Fruit fly (Drosophila melanogaster): ENCODE results near the gene eg.

eg gene

DNA sequence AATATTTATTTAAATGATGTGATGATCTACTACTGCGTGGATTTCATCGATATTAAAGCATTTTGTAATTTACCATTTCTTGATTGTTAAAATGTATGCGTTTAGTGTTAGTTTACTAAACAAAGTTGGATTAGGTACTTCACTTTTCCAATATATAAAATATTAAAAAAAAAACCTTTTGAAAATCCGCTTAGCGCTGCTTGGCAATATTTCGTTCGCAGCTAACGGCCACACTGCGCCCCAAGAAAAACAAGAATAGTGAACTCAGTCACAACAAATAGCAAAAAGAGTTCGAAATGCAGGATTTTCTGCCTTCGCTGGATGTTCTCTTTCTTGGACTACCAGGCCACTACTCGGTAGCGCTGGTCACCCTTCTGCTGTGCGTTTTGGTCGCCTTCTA lies 14.7 kb downstream of the eg start, which contains the start of gene CG7407 (continued):
- TF ChIP-seq twi (tag; optimal IDR thresholded peaks at IDR 0.05) (no peak), CG18764 (GFP tag; optimal IDR thresholded peaks at IDR 0.05) (no peak), YL-1 (GFP tag; optimal IDR thresholded peaks at IDR 0.05) (peak; percentile 42), Nf-YB (GFP tag; optimal IDR thresholded peaks at IDR 0.05) (no peak), fd64A (GFP tag; optimal IDR thresholded peaks at IDR 0.05) (no peak)

DNA sequence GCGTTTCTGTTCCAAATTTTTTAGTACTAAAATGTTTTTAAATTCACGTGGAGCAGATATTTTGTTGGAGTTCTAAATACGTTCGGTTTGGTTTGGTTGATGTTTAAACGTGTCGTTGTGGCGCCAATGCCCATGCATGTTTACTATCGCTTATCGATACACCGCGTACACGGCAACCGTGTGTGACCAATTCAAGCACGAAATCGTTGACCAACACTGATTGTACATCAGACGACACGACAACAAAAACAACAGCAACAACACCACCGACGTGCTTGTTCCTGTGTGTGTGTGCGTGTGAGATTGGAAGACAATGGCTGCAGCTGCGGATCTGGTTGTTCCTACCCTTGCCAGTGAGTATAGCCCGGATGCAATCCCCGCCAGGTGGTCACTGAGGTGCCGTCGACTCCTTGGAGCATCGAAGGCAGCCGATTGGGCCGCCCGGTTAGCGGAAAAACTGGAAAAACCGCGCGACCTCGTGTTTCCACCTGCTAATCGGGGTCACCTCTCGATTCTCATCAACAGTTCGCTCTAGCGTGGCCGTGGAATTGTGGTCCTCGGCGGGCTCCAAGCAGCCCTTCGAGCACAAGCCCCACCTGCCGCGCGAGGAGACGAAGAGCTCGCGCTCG lies 16.3 kb downstream of the eg start, which contains the start of gene eIF2A:
TSS of gene eIF2A (plus strand) at position 16 of the 629 bp plus-strand sequence.
- TF ChIP-seq HLH3B (GFP tag; IDR thresholded peaks at IDR 0.05), result peak; percentile 51
- no peak for TF ChIP-seq Vsx1 (GFP tag; optimal IDR thresholded peaks at IDR 0.05)
- TF ChIP-seq pho (GFP tag; optimal IDR thresholded peaks at IDR 0.05), result peak; percentile 65
- peak; percentile 71 for TF ChIP-seq Side (GFP tag; optimal IDR thresholded peaks at IDR 0.05)
- peak; percentile 80 for TF ChIP-seq CG13894 (tag; optimal IDR thresholded peaks at IDR 0.05)
- TF ChIP-seq Awh (GFP tag; IDR thresholded peaks at IDR 0.05), result no peak
- TF ChIP-seq trem (tag; optimal IDR thresholded peaks at IDR 0.05), result peak; percentile 85
- TF ChIP-seq run (tag; optimal IDR thresholded peaks at IDR 0.05), result no peak
- TF ChIP-seq CG42726 (GFP tag; IDR thresholded peaks at IDR 0.05; ENCODE audit: partially characterized antibody), result peak; percentile 29; the same call in 1 of the 2 replicates
- TF ChIP-seq CG10366 (GFP tag; IDR thresholded peaks at IDR 0.05), result peak; percentile 28; the same call in 1 of the 2 replicates
- peak; percentile 63 for TF ChIP-seq CG9609 (GFP tag; optimal IDR thresholded peaks at IDR 0.05)
- TF ChIP-seq Dp (GFP tag; optimal IDR thresholded peaks at IDR 0.05), result peak; percentile 99
- no peak for TF ChIP-seq lola (GFP tag; optimal IDR thresholded peaks at IDR 0.05)
- TF ChIP-seq phol (tag; optimal IDR thresholded peaks at IDR 0.05), result peak; percentile 78
- TF ChIP-seq cwo (GFP tag; optimal IDR thresholded peaks at IDR 0.05), result peak; percentile 27
- TF ChIP-seq Hsf (GFP tag; optimal IDR thresholded peaks at IDR 0.05), result peak; percentile 58
- no peak for TF ChIP-seq ap (GFP tag; IDR thresholded peaks at IDR 0.05)
- TF ChIP-seq CG34376 (GFP tag; optimal IDR thresholded peaks at IDR 0.05), result peak; percentile 51
- TF ChIP-seq ssp (GFP tag; IDR thresholded peaks at IDR 0.05), result no peak
- no peak for TF ChIP-seq crc (GFP tag; optimal IDR thresholded peaks at IDR 0.05)
- TF ChIP-seq gfzf (GFP tag; optimal IDR thresholded peaks at IDR 0.05), result peak; percentile 51
- TF ChIP-seq tll (GFP tag; optimal IDR thresholded peaks at IDR 0.05), result no peak
- no peak for TF ChIP-seq sisA (GFP tag; IDR thresholded peaks at IDR 0.05)
- no peak for TF ChIP-seq Hr39 (optimal IDR thresholded peaks at IDR 0.05)
- peak; percentile 49 for TF ChIP-seq dmrt11E (tag; optimal IDR thresholded peaks at IDR 0.05)
- peak; percentile 21; the same call in 1 of the 2 replicates for TF ChIP-seq CG10959 (GFP tag; IDR thresholded peaks at IDR 0.05)
- TF ChIP-seq CG43689 (GFP tag; IDR thresholded peaks at IDR 0.05), result no peak
- no peak for TF ChIP-seq CG1529 (GFP tag; optimal IDR thresholded peaks at IDR 0.05)
- no peak for TF ChIP-seq CG30431 (GFP tag; optimal IDR thresholded peaks at IDR 0.05)
- TF ChIP-seq Abd-B (GFP tag; optimal IDR thresholded peaks at IDR 0.05), result no peak
- TF ChIP-seq Blimp-1 (GFP tag; optimal IDR thresholded peaks at IDR 0.05), result no peak
- TF ChIP-seq CG6689 (GFP tag; IDR thresholded peaks at IDR 0.05), result 0 out of 2 replicates have a peak, but pooled peaks have one; percentile 37
- no peak for TF ChIP-seq CG2678 (tag; optimal IDR thresholded peaks at IDR 0.05)
- TF ChIP-seq CG15696 (tag; optimal IDR thresholded peaks at IDR 0.05), result no peak
- TF ChIP-seq Pdp1 (GFP tag; optimal IDR thresholded peaks at IDR 0.05), result peak; percentile 41 to 55
- TF ChIP-seq Six4 (GFP tag; optimal IDR thresholded peaks at IDR 0.05), result peak; percentile 21
- peak; percentile 59; the same call in 1 of the 2 replicates for TF ChIP-seq CG10321 (GFP tag; IDR thresholded peaks at IDR 0.05)
- no peak for TF ChIP-seq tgo (GFP tag; IDR thresholded peaks at IDR 0.05)
- TF ChIP-seq Camta (GFP tag; optimal IDR thresholded peaks at IDR 0.05), result no peak
- no peak for TF ChIP-seq lov (optimal IDR thresholded peaks at IDR 0.05)
- peak; percentile 73; the same call in 1 of the 3 replicates for TF ChIP-seq lov (GFP tag; IDR thresholded peaks at IDR 0.05)
- no peak for TF ChIP-seq Dip2 (GFP tag; IDR thresholded peaks at IDR 0.05)
- TF ChIP-seq ham (GFP tag; IDR thresholded peaks at IDR 0.05), result no peak

All from whole organism, embryonic.